Worm (Caenorhabditis elegans): ENCODE data around the gene T15B7.1.

The T15B7.1 gene

ce11 chrV:6823432-6823831 is 19.1 kb upstream of the T15B7.1 start:
- TF ChIP-seq lin-11 (tag; optimal IDR thresholded peaks at IDR 0.05) (no peak), elt-2 (tag; optimal IDR thresholded peaks at IDR 0.05) (peak; percentile 85)

DNA sequence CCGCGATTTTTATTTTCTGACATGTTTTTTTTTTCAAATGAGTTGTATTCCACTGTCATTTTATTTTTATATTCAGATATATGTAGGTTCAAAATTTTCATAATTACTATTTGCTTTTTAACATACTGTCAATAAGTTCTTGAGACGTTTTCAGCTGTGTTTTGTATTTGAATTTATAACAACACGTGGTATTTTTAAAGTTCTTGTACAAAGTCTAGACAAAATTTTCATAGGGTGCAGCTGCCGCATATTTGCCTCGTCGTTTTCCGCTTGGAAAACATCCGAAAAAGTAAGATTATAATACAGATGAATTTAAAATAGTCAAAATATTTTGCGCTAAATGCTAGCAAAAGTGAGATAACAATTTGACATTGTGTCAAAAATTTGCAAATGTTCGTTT is 13.8 kb upstream of the T15B7.1 start, which contains the start of gene dmsr-15:
dmsr-15 (minus strand) TSS at position 101 of the 400 bp plus-strand sequence.
- TF ChIP-seq ceh-34 (tag; optimal IDR thresholded peaks at IDR 0.05): no peak
- no peak for TF ChIP-seq ref-2 (tag; optimal IDR thresholded peaks at IDR 0.05)
- no peak for TF ChIP-seq che-1 (tag; optimal IDR thresholded peaks at IDR 0.05)
- no peak for TF ChIP-seq pha-4 (tag; optimal IDR thresholded peaks at IDR 0.05)
- TF ChIP-seq elt-4 (tag; optimal IDR thresholded peaks at IDR 0.05): no peak
- TF ChIP-seq madf-2 (tag; optimal IDR thresholded peaks at IDR 0.05): no peak
- TF ChIP-seq odd-2 (tag; optimal IDR thresholded peaks at IDR 0.05): no peak
- no peak for TF ChIP-seq ets-4 (tag; optimal IDR thresholded peaks at IDR 0.05)
- TF ChIP-seq ceh-2 (tag; optimal IDR thresholded peaks at IDR 0.05): no peak
- TF ChIP-seq unc-3 (GFP tag; conservative IDR thresholded peaks at IDR 0.05): no peak
- TF ChIP-seq unc-3 (tag; optimal IDR thresholded peaks at IDR 0.05): no peak
- no peak for TF ChIP-seq mec-3 (tag; optimal IDR thresholded peaks at IDR 0.05; ENCODE audit: borderline replicate concordance)
- no peak for TF ChIP-seq nhr-11 (tag; optimal IDR thresholded peaks at IDR 0.05)

DNA sequence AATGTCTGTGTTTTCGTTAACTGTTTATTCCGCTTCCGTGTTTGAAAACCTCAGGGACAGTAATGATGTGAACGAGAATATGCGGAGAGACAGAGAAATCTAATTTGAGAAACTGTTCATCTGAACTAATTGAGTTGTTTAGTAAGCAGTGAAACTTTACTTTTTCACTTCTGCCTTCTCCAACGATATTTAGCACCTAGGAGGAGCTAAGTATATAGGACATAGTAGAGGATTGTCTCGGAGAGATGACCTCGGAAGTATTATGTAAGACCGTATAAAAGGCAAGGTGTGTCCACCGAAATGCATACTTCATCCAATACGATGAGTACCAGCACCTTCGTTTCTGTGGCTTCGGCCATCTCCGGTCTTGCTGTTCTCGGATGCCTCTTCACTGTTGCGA is 13.1 kb upstream of the T15B7.1 start, which contains the start of gene col-141:
col-141 (plus strand) TSS at position 301 of the 400 bp plus-strand sequence.
- TF ChIP-seq unc-86 (tag; optimal IDR thresholded peaks at IDR 0.05) (no peak), hlh-13 (GFP tag; optimal IDR thresholded peaks at IDR 0.05) (no peak), rnt-1 (tag; optimal IDR thresholded peaks at IDR 0.05) (no peak), zip-5 (tag; optimal IDR thresholded peaks at IDR 0.05) (no peak), K02D7.2 (tag; optimal IDR thresholded peaks at IDR 0.05) (no peak), ceh-24 (tag; optimal IDR thresholded peaks at IDR 0.05) (no peak), dmd-4 (tag; optimal IDR thresholded peaks at IDR 0.05; ENCODE audit: borderline replicate concordance) (no peak), pros-1 (tag; optimal IDR thresholded peaks at IDR 0.05) (no peak)

- TF ChIP-seq pha-4 (tag; optimal IDR thresholded peaks at IDR 0.05) (no peak), pax-1 (tag; optimal IDR thresholded peaks at IDR 0.05) (no peak), C38D4.7 (GFP tag; optimal IDR thresholded peaks at IDR 0.05) (no peak), fkh-6 (tag; optimal IDR thresholded peaks at IDR 0.05) (no peak), gmeb-2 (tag; optimal IDR thresholded peaks at IDR 0.05) (no peak), odd-2 (tag; optimal IDR thresholded peaks at IDR 0.05) (no peak), npax-4 (tag; optimal IDR thresholded peaks at IDR 0.05) (no peak), T23F11.4 (GFP tag; optimal IDR thresholded peaks at IDR 0.05) (no peak), lim-6 (tag; optimal IDR thresholded peaks at IDR 0.05) (no peak), hlh-6 (tag; optimal IDR thresholded peaks at IDR 0.05) (peak; percentile 18), ceh-6 (GFP tag; optimal IDR thresholded peaks at IDR 0.05) (no peak), ref-2 (tag; optimal IDR thresholded peaks at IDR 0.05) (no peak), sox-2 (GFP tag; IDR thresholded peaks at IDR 0.05) (no peak), fkh-10 (GFP tag; optimal IDR thresholded peaks at IDR 0.05) (no peak), unc-55 (GFP tag; optimal IDR thresholded peaks at IDR 0.05) (no peak), che-1 (tag; optimal IDR thresholded peaks at IDR 0.05) (no peak), tbx-7 (tag; optimal IDR thresholded peaks at IDR 0.05) (peak; percentile 24), sox-4 (tag; optimal IDR thresholded peaks at IDR 0.05) (peak; percentile 9), unc-3 (GFP tag; conservative IDR thresholded peaks at IDR 0.05) (no peak), unc-3 (tag; optimal IDR thresholded peaks at IDR 0.05) (no peak), eyg-1 (tag; optimal IDR thresholded peaks at IDR 0.05) (no peak)
Observed at ce11 chrV:6830075-6830474, 12.5 kb upstream of the T15B7.1 start.

All from whole organism, late embryonic.